Fruit fly (Drosophila melanogaster) whole organism, embryonic: ENCODE measurements around the gene RhoGAP93B.

Source experiments
- Adf1 ChIP-seq: fragments of 200-800 bp; sonication (Bioruptor generic); IDR thresholded peaks from 2 replicates; pipeline ENCODE4 v1.3.6; 2022; ENCODE audit warnings: missing biosample characterization, missing genetic modification characterization
- Antp ChIP-seq: fragments of 200-800 bp; sonication (Bioruptor generic); optimal IDR thresholded peaks from 3 replicates; lab custom pipeline; 2016; ENCODE audit warnings: missing biosample characterization, missing genetic modification characterization
- CG10321 ChIP-seq: fragments of 200-800 bp; sonication (Bioruptor generic); IDR thresholded peaks from 2 replicates; pipeline ENCODE4 v1.3.6; 2022; ENCODE audit warnings: missing biosample characterization, missing genetic modification characterization
- CG12236 ChIP-seq: fragments of 200-800 bp; sonication (Bioruptor generic); optimal IDR thresholded peaks from 2 replicates; lab custom pipeline; 2016; ENCODE audit warnings: missing biosample characterization, missing genetic modification characterization
- CG15269 ChIP-seq: fragments of 200-800 bp; sonication (Bioruptor generic); optimal IDR thresholded peaks from 2 replicates; lab custom pipeline; 2018; ENCODE audit warnings: missing biosample characterization, mild to moderate bottlenecking, missing genetic modification characterization, moderate library complexity
- CG17328 ChIP-seq: fragments of 200-800 bp; sonication (Bioruptor generic); IDR thresholded peaks from 2 replicates; pipeline ENCODE4 v1.3.6; 2022; ENCODE audit warnings: missing biosample characterization, missing genetic modification characterization
- CG17359 ChIP-seq: fragments of 200-800 bp; sonication (Bioruptor generic); optimal IDR thresholded peaks from 3 replicates; lab custom pipeline; 2018; ENCODE audit warnings: missing biosample characterization, mild to moderate bottlenecking, missing genetic modification characterization, moderate library complexity
- CG2116 ChIP-seq: fragments of 200-800 bp; sonication (Bioruptor generic); optimal IDR thresholded peaks from 3 replicates; lab custom pipeline; 2018; ENCODE audit warnings: missing biosample characterization, mild to moderate bottlenecking, missing genetic modification characterization
- CG3407 ChIP-seq: fragments of 200-800 bp; sonication (Bioruptor generic); optimal IDR thresholded peaks from 2 replicates; lab custom pipeline; 2018; ENCODE audit warnings: missing biosample characterization, mild to moderate bottlenecking, missing genetic modification characterization
- CG3838 ChIP-seq: fragments of 200-800 bp; sonication (Bioruptor generic); optimal IDR thresholded peaks from 3 replicates; lab custom pipeline; 2016; ENCODE audit warnings: missing biosample characterization, missing genetic modification characterization
- CG42726 ChIP-seq: fragments of 200-800 bp; sonication (Bioruptor generic); IDR thresholded peaks from 2 replicates; pipeline ENCODE4 v1.3.6; 2022; ENCODE audit warnings: missing biosample characterization, missing genetic modification characterization; ENCODE audit not compliant: partially characterized antibody
- CG4730 ChIP-seq: fragments of 200-800 bp; sonication (Bioruptor generic); IDR thresholded peaks from 2 replicates; pipeline ENCODE4 v1.3.6; 2022; ENCODE audit warnings: missing biosample characterization, missing genetic modification characterization
- CG6683 ChIP-seq: fragments of 200-800 bp; sonication (Bioruptor generic); optimal IDR thresholded peaks from 2 replicates; lab custom pipeline; 2017; ENCODE audit warnings: missing biosample characterization, mild to moderate bottlenecking, missing genetic modification characterization, missing genetic modification reagents
- CG8089 ChIP-seq: fragments of 200-800 bp; sonication (Bioruptor generic); optimal IDR thresholded peaks from 3 replicates; lab custom pipeline; 2016; ENCODE audit warnings: missing biosample characterization, missing genetic modification characterization
- CG9797 ChIP-seq: fragments of 200-800 bp; sonication (Bioruptor generic); optimal IDR thresholded peaks from 3 replicates; lab custom pipeline; 2018; ENCODE audit warnings: missing biosample characterization, mild to moderate bottlenecking, missing genetic modification characterization
- CTCF ChIP-seq: fragments of 200-800 bp; sonication (Bioruptor generic); optimal IDR thresholded peaks from 2 replicates; lab custom pipeline; 2017; ENCODE audit warnings: missing biosample characterization, mild to moderate bottlenecking, missing genetic modification characterization, moderate library complexity
- CrebB ChIP-seq: fragments of 200-800 bp; sonication (Bioruptor generic); optimal IDR thresholded peaks from 3 replicates; lab custom pipeline; 2018; ENCODE audit warnings: missing biosample characterization, mild to moderate bottlenecking, missing genetic modification characterization
- D19A ChIP-seq: fragments of 200-800 bp; optimal IDR thresholded peaks from 3 replicates; lab custom pipeline; 2019; ENCODE audit warnings: missing biosample characterization, mild to moderate bottlenecking, missing genetic modification characterization, moderate library complexity
- HHEX ChIP-seq: fragments of 200-800 bp; sonication (Bioruptor generic); optimal IDR thresholded peaks from 3 replicates; lab custom pipeline; 2017; ENCODE audit warnings: missing biosample characterization, mild to moderate bottlenecking, missing genetic modification characterization, missing genetic modification reagents
- Hr3 ChIP-seq: fragments of 200-800 bp; sonication (Bioruptor generic); optimal IDR thresholded peaks from 3 replicates; lab custom pipeline; 2016; ENCODE audit warnings: missing biosample characterization, missing genetic modification characterization
- Lpt ChIP-seq: fragments of >200 bp; optimal IDR thresholded peaks from 2 replicates; lab custom pipeline; 2018; ENCODE audit warnings: missing biosample characterization, missing genetic modification characterization
- Pdp1 ChIP-seq, 2 experiments: fragments of 200-800 bp; sonication (Bioruptor generic); optimal IDR thresholded peaks; 3 replicates each; lab custom pipeline; 2016; ENCODE audit warnings: missing biosample characterization in 2 of 2, missing genetic modification characterization in 2 of 2, mild to moderate bottlenecking in 1 of 2, moderate library complexity in 1 of 2
- Sox100B ChIP-seq: fragments of 200-800 bp; sonication (Bioruptor generic); optimal IDR thresholded peaks from 3 replicates; lab custom pipeline; 2018; ENCODE audit warnings: missing biosample characterization, mild to moderate bottlenecking, missing genetic modification characterization
- Sox102F ChIP-seq: fragments of 200-800 bp; sonication (Bioruptor generic); optimal IDR thresholded peaks from 2 replicates; lab custom pipeline; 2018; ENCODE audit warnings: missing biosample characterization, mild to moderate bottlenecking, missing genetic modification characterization, moderate library complexity
- Taf1 ChIP-seq: fragments of 200-800 bp; sonication (Bioruptor generic); IDR thresholded peaks from 2 replicates; pipeline ENCODE4 v1.3.6; 2022; ENCODE audit warnings: missing biosample characterization, missing genetic modification characterization
- Trl ChIP-seq, 3 experiments: fragments of >200 bp in 2 of 3; fragments of 200-800 bp in 1 of 3; sonication (Bioruptor generic) in 1 of 3; optimal IDR thresholded peaks; 2 replicates in 1 of 3; 3 replicates in 2 of 3; lab custom pipeline; 2016 to 2017; ENCODE audit warnings: missing biosample characterization in 1 of 3, missing genetic modification characterization in 1 of 3
- ab ChIP-seq: fragments of 200-800 bp; sonication (Bioruptor generic); optimal IDR thresholded peaks from 2 replicates; lab custom pipeline; 2016; ENCODE audit warnings: missing biosample characterization, missing genetic modification characterization
- ato ChIP-seq: fragments of 200-800 bp; sonication (Bioruptor generic); IDR thresholded peaks from 2 replicates; pipeline ENCODE4 v1.3.6; 2022; ENCODE audit warnings: missing biosample characterization, missing genetic modification characterization; ENCODE audit not compliant: partially characterized antibody
- bsh ChIP-seq, 2 experiments: fragments of 200-800 bp; sonication (Bioruptor generic); optimal IDR thresholded peaks; 2 replicates each; lab custom pipeline; 2017 to 2018; ENCODE audit warnings: mild to moderate bottlenecking in 2 of 2, missing biosample characterization in 2 of 2, missing genetic modification characterization in 2 of 2, moderate library complexity in 1 of 2
- cato ChIP-seq: fragments of 200-800 bp; sonication (Bioruptor generic); optimal IDR thresholded peaks from 2 replicates; lab custom pipeline; 2016; ENCODE audit warnings: missing biosample characterization, missing genetic modification characterization, borderline replicate concordance
- chinmo ChIP-seq: fragments of 200-800 bp; sonication (Bioruptor generic); IDR thresholded peaks from 4 replicates; pipeline ENCODE4 v1.3.6; 2022; ENCODE audit warnings: missing biosample characterization, missing genetic modification characterization; ENCODE audit not compliant: partially characterized antibody
- crol ChIP-seq: fragments of 200-800 bp; sonication (Bioruptor generic); IDR thresholded peaks from 2 replicates; pipeline ENCODE4 v1.3.6; 2022; ENCODE audit warnings: missing biosample characterization, missing genetic modification characterization
- dan ChIP-seq: fragments of 200-800 bp; sonication (Bioruptor generic); IDR thresholded peaks from 2 replicates; pipeline ENCODE4 v1.3.6; 2022; ENCODE audit warnings: missing biosample characterization, missing genetic modification characterization
- dmrt11E ChIP-seq: fragments of 200-800 bp; sonication (Bioruptor generic); optimal IDR thresholded peaks from 3 replicates; lab custom pipeline; 2018; ENCODE audit warnings: missing biosample characterization, mild to moderate bottlenecking, missing genetic modification characterization, moderate library complexity
- ewg ChIP-seq: fragments of 200-800 bp; sonication (Bioruptor generic); optimal IDR thresholded peaks from 3 replicates; lab custom pipeline; 2017; ENCODE audit warnings: mild to moderate bottlenecking, missing biosample characterization, missing genetic modification reagents, missing genetic modification characterization
- klu ChIP-seq: fragments of 200-800 bp; sonication (Bioruptor generic); IDR thresholded peaks from 2 replicates; pipeline ENCODE4 v1.3.6; 2022; ENCODE audit warnings: missing biosample characterization, missing genetic modification characterization
- lov ChIP-seq, 2 experiments: fragments of 200-800 bp in 1 of 2; fragments of >200 bp in 1 of 2; sonication (Bioruptor generic) in 1 of 2; IDR thresholded peaks in 1 of 2; optimal IDR thresholded peaks in 1 of 2; 2 replicates in 1 of 2; 3 replicates in 1 of 2; pipeline versions ENCODE4 v1.3.6 to Lab custom; 2017 to 2022; ENCODE audit warnings: missing biosample characterization in 1 of 2, missing genetic modification characterization in 1 of 2
- nerfin-1 ChIP-seq: fragments of 200-800 bp; sonication (Bioruptor generic); optimal IDR thresholded peaks from 3 replicates; lab custom pipeline; 2019; ENCODE audit warnings: missing biosample characterization, mild to moderate bottlenecking, missing genetic modification characterization, moderate library complexity
- phol ChIP-seq: fragments of 200-800 bp; sonication (Bioruptor generic); optimal IDR thresholded peaks from 3 replicates; lab custom pipeline; 2018; ENCODE audit warnings: missing biosample characterization, mild to moderate bottlenecking, missing genetic modification characterization, moderate library complexity
- sens-2 ChIP-seq: fragments of 200-800 bp; sonication (Bioruptor generic); IDR thresholded peaks from 2 replicates; pipeline ENCODE4 v1.3.6; 2022; ENCODE audit warnings: missing biosample characterization, missing genetic modification characterization
- stc ChIP-seq: fragments of 200-800 bp; sonication (Bioruptor generic); IDR thresholded peaks from 2 replicates; pipeline ENCODE4 v1.3.6; 2022; ENCODE audit warnings: missing biosample characterization, missing genetic modification characterization
- sug ChIP-seq: fragments of 200-800 bp; optimal IDR thresholded peaks from 2 replicates; lab custom pipeline; 2019; ENCODE audit warnings: missing biosample characterization, mild to moderate bottlenecking, missing genetic modification characterization, moderate library complexity
- ttk ChIP-seq: fragments of 200-800 bp; sonication (Bioruptor generic); IDR thresholded peaks from 2 replicates; pipeline ENCODE4 v2.1.2; 2022; ENCODE audit warnings: missing biosample characterization, missing genetic modification characterization
- unc-4 ChIP-seq: fragments of 200-800 bp; sonication (Bioruptor generic); IDR thresholded peaks from 2 replicates; pipeline ENCODE4 v1.3.6; 2022; ENCODE audit warnings: missing biosample characterization, missing genetic modification characterization; ENCODE audit not compliant: partially characterized antibody
- wek ChIP-seq: fragments of 200-800 bp; sonication (Bioruptor generic); optimal IDR thresholded peaks from 3 replicates; lab custom pipeline; 2018; ENCODE audit warnings: missing biosample characterization, mild to moderate bottlenecking, missing genetic modification characterization, moderate library complexity
- wor ChIP-seq: fragments of 200-800 bp; sonication (Bioruptor generic); IDR thresholded peaks from 2 replicates; pipeline ENCODE4 v1.3.6; 2022; ENCODE audit warnings: missing biosample characterization, missing genetic modification characterization
- zen ChIP-seq: fragments of 200-800 bp; sonication (Bioruptor generic); optimal IDR thresholded peaks from 3 replicates; lab custom pipeline; 2018; ENCODE audit warnings: missing biosample characterization, mild to moderate bottlenecking, missing genetic modification characterization, moderate library complexity
- zfh1 ChIP-seq: fragments of 200-800 bp; sonication (Bioruptor generic); IDR thresholded peaks from 3 replicates; pipeline ENCODE4 v1.3.6; 2022; ENCODE audit warnings: missing biosample characterization, missing genetic modification characterization
- zfh2 ChIP-seq: fragments of 200-800 bp; sonication (Bioruptor generic); optimal IDR thresholded peaks from 2 replicates; lab custom pipeline; 2016; ENCODE audit warnings: missing biosample characterization, missing genetic modification characterization

The RhoGAP93B gene

DNA sequence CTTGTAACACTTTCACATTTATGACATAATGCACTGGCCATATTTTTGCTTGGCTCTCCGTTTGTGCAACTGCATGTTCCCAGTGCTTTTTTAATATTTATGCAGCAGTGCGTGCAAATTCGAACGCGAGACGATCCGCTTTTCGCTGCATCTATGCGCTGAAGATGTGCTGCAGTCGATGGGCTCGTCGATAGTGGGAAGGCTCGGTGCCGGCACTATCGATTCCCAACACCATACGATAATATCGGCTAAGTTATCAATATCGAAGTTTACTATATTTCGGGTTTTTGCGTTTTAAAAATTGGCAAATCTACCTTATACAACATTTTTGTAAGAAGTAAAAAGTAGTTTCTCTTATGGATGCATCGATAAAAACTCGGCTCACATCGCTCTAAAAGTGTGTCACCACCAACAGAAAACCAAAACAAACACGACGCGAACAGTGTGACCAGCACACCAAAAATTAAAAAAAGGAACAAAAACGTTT lies at the start of gene RhoGAP93B (continued):
- TF ChIP-seq unc-4 (GFP tag; lab: Robert Waterston, UW) (peak; percentile 99), Adf1 (GFP tag; lab: Robert Waterston, UW) (peak; percentile 73), HHEX (peak; percentile 36), cato (GFP tag; lab: Kevin White, UChicago) (peak; percentile 63), Sox100B (no peak), zen (tag; lab: Kevin White, UChicago) (peak; percentile 86), dmrt11E (tag; lab: Kevin White, UChicago) (peak; percentile 73), CG6683 (GFP tag; lab: Kevin White, UChicago) (peak; percentile 48), bsh (GFP tag; optimal IDR thresholded peaks at IDR 0.05; lab: Kevin White, UChicago) (peak in 1 of 2 experiments; percentile 78), D19A (tag; lab: Kevin White, UChicago) (peak; percentile 70), ab (GFP tag; lab: Kevin White, UChicago) (peak; percentile 7), chinmo (GFP tag; lab: Robert Waterston, UW) (peak; percentile 100), Lpt (GFP tag; lab: Kevin White, UChicago) (no peak), dan (GFP tag; lab: Robert Waterston, UW) (peak; percentile 58), CG42726 (GFP tag; lab: Robert Waterston, UW) (peak; percentile 100), ewg (GFP tag; lab: Kevin White, UChicago) (peak; percentile 37), wek (GFP tag; lab: Kevin White, UChicago) (peak; percentile 25), lov (optimal IDR thresholded peaks at IDR 0.05; lab: Kevin White, UChicago) (no peak), lov (GFP tag; IDR thresholded peaks at IDR 0.05; lab: Robert Waterston, UW) (peak; percentile 78; the same call in 1 of the 3 replicates), klu (GFP tag; lab: Robert Waterston, UW) (peak; percentile 84), Hr3 (GFP tag; lab: Kevin White, UChicago) (peak; percentile 89), CG4730 (GFP tag; lab: Robert Waterston, UW) (peak; percentile 81), CG2116 (GFP tag; lab: Kevin White, UChicago) (peak; percentile 90), CG10321 (peak; percentile 27; the same call in 1 of the 2 replicates), ttk (GFP tag; lab: Robert Waterston, UW) (peak; percentile 89), CG3838 (GFP tag; lab: Kevin White, UChicago) (peak; percentile 79), sens-2 (peak; percentile 92), CG12236 (GFP tag; lab: Kevin White, UChicago) (peak; percentile 57), CG15269 (tag; lab: Kevin White, UChicago) (no peak), CG17328 (peak; percentile 88)
- TF ChIP-seq, all 482 proteins: peak for 414

dm6 chr3R:21141341-21141740 lies 43.7 kb upstream of the RhoGAP93B start:
- TF ChIP-seq Pdp1 (GFP tag; optimal IDR thresholded peaks at IDR 0.05; lab: Kevin White, UChicago) (peak in 1 of 2 experiments; percentile 71), phol (no peak), Antp (GFP tag; lab: Kevin White, UChicago) (no peak), Taf1 (0 out of 2 replicates have a peak, but pooled peaks have one; percentile 22), zfh1 (GFP tag; lab: Robert Waterston, UW) (no peak), sug (tag; lab: Kevin White, UChicago) (no peak), Sox102F (no peak), CTCF (no peak), CG17359 (tag; lab: Kevin White, UChicago) (no peak), Trl (optimal IDR thresholded peaks at IDR 0.05; lab: Kevin White, UChicago) (peak in 1 of 2 experiments; percentile 54), Trl (GFP tag; optimal IDR thresholded peaks at IDR 0.05; lab: Kevin White, UChicago) (no peak), CG10321 (peak; percentile 51; the same call in 1 of the 2 replicates), CG8089 (GFP tag; lab: Kevin White, UChicago) (no peak), CG3407 (GFP tag; lab: Kevin White, UChicago) (no peak), wor (no peak), CG9797 (no peak), ato (GFP tag; lab: Robert Waterston, UW) (0 out of 2 replicates have a peak, but pooled peaks have one; percentile 18), ttk (GFP tag; lab: Robert Waterston, UW) (no peak), nerfin-1 (tag; lab: Kevin White, UChicago) (peak; percentile 12), stc (GFP tag; lab: Robert Waterston, UW) (no peak), crol (GFP tag; lab: Robert Waterston, UW) (no peak), zfh2 (GFP tag; lab: Kevin White, UChicago) (no peak), CrebB (tag; lab: Kevin White, UChicago) (no peak)
